Worm (Caenorhabditis elegans): ENCODE measurements around the gene F56B3.11.
"Not testable (repeated sequence)": the region's sequence is repeated elsewhere in the genome, so short reads cannot be mapped to it uniquely, and the experiment has no call there.

F56B3.11 gene

ce11 chrIV:787755-788154, 8.6 kb downstream of the F56B3.11 start, which contains the start of gene F56B3.6:
Gene F56B3.6, plus strand, starts transcription at chrIV:788055.
- TF ChIP-seq lin-13 (tag; optimal IDR thresholded peaks at IDR 0.05) (no peak), flh-1 (GFP tag; optimal IDR thresholded peaks at IDR 0.05) (no peak), mls-2 (tag; optimal IDR thresholded peaks at IDR 0.05) (no peak), ceh-83 (GFP tag; optimal IDR thresholded peaks at IDR 0.05) (no peak), M03D4.4 (tag; optimal IDR thresholded peaks at IDR 0.05) (no peak), mab-5 (tag; optimal IDR thresholded peaks at IDR 0.05) (no peak), nhr-237 (tag; optimal IDR thresholded peaks at IDR 0.05) (no peak), tbx-8 (GFP tag; optimal IDR thresholded peaks at IDR 0.05) (no peak), nhr-2 (tag; optimal IDR thresholded peaks at IDR 0.05) (no peak), mep-1 (tag; optimal IDR thresholded peaks at IDR 0.05) (no peak)

- TF ChIP-seq nhr-2 (tag; optimal IDR thresholded peaks at IDR 0.05), result no peak
- no peak for TF ChIP-seq ces-1 (GFP tag; optimal IDR thresholded peaks at IDR 0.05)
- TF ChIP-seq ceh-43 (GFP tag; optimal IDR thresholded peaks at IDR 0.05), result no peak
- TF ChIP-seq lsy-2 (tag; optimal IDR thresholded peaks at IDR 0.05), result no peak
- TF ChIP-seq ham-2 (GFP tag; optimal IDR thresholded peaks at IDR 0.05), result no peak
- no peak for TF ChIP-seq mls-2 (tag; optimal IDR thresholded peaks at IDR 0.05)
- TF ChIP-seq ceh-83 (GFP tag; optimal IDR thresholded peaks at IDR 0.05), result no peak
Measured at ce11 chrIV:782393-782792, 14.0 kb downstream of the F56B3.11 start.

- TF ChIP-seq M03D4.4 (tag; optimal IDR thresholded peaks at IDR 0.05), result no peak
- TF ChIP-seq ceh-83 (GFP tag; optimal IDR thresholded peaks at IDR 0.05), result no peak
- no peak for TF ChIP-seq nhr-28 (tag; optimal IDR thresholded peaks at IDR 0.05)
- TF ChIP-seq nhr-12 (tag; optimal IDR thresholded peaks at IDR 0.05), result no peak
- no peak for TF ChIP-seq lsy-2 (tag; optimal IDR thresholded peaks at IDR 0.05)
- TF ChIP-seq mls-2 (tag; optimal IDR thresholded peaks at IDR 0.05), result no peak
- no peak for TF ChIP-seq blmp-1 (tag; optimal IDR thresholded peaks at IDR 0.05)
- no peak for TF ChIP-seq ceh-39 (tag; optimal IDR thresholded peaks at IDR 0.05)
- no peak for TF ChIP-seq sem-2 (GFP tag; optimal IDR thresholded peaks at IDR 0.05)
- no peak for TF ChIP-seq lin-13 (tag; optimal IDR thresholded peaks at IDR 0.05)
- no peak for TF ChIP-seq sptf-1 (tag; optimal IDR thresholded peaks at IDR 0.05)
Measured at ce11 chrIV:778484-778883, 17.9 kb downstream of the F56B3.11 start, which contains the start of gene ugt-52. Gene ugt-52, plus strand, starts transcription at chrIV:778784.

- no peak for TF ChIP-seq ztf-11 (tag; optimal IDR thresholded peaks at IDR 0.05)
- no peak for TF ChIP-seq bed-3 (GFP tag; optimal IDR thresholded peaks at IDR 0.05)
- TF ChIP-seq blmp-1 (tag; optimal IDR thresholded peaks at IDR 0.05), result no peak
- no peak for TF ChIP-seq ces-1 (GFP tag; optimal IDR thresholded peaks at IDR 0.05)
- TF ChIP-seq mep-1 (tag; optimal IDR thresholded peaks at IDR 0.05), result no peak
- no peak for TF ChIP-seq mab-5 (tag; optimal IDR thresholded peaks at IDR 0.05)
- no peak for TF ChIP-seq nhr-28 (tag; optimal IDR thresholded peaks at IDR 0.05)
- no peak for TF ChIP-seq unc-120 (tag; optimal IDR thresholded peaks at IDR 0.05; ENCODE audit: poor library complexity, severe bottlenecking)
- no peak for TF ChIP-seq drap-1 (GFP tag; optimal IDR thresholded peaks at IDR 0.05)
- TF ChIP-seq pha-4 (tag; optimal IDR thresholded peaks at IDR 0.05), result no peak
- TF ChIP-seq nhr-237 (tag; optimal IDR thresholded peaks at IDR 0.05), result no peak
- no peak for TF ChIP-seq nhr-12 (tag; optimal IDR thresholded peaks at IDR 0.05)
- no peak for TF ChIP-seq unc-39 (tag; optimal IDR thresholded peaks at IDR 0.05)
- TF ChIP-seq cnd-1 (tag; optimal IDR thresholded peaks at IDR 0.05), result no peak
- TF ChIP-seq mls-2 (tag; optimal IDR thresholded peaks at IDR 0.05), result no peak
- TF ChIP-seq unc-62 (GFP tag; optimal IDR thresholded peaks at IDR 0.05), result no peak
- no peak for TF ChIP-seq hlh-1 (tag; optimal IDR thresholded peaks at IDR 0.05)
Measured at ce11 chrIV:773580-773979, 22.8 kb downstream of the F56B3.11 start.

- TF ChIP-seq nhr-28 (tag; optimal IDR thresholded peaks at IDR 0.05) (no peak), sptf-1 (tag; optimal IDR thresholded peaks at IDR 0.05) (peak; percentile 3), nhr-2 (tag; optimal IDR thresholded peaks at IDR 0.05) (no peak)
Measured at ce11 chrIV:772931-773330, 23.4 kb downstream of the F56B3.11 start, which contains the start of gene mrpl-2. Gene mrpl-2, plus strand, starts transcription at chrIV:773237.

ce11 chrIV:771061-771460, 25.3 kb downstream of the F56B3.11 start, which contains the start of gene F56B3.9:
Gene F56B3.9, plus strand, starts transcription at chrIV:771361.
- not testable (repeated sequence) for TF ChIP-seq nhr-2 (tag; optimal IDR thresholded peaks at IDR 0.05); ztf-11 (tag; optimal IDR thresholded peaks at IDR 0.05); ham-2 (GFP tag; optimal IDR thresholded peaks at IDR 0.05)

Measured in whole organism, mixed stage, embryonic.